Fruit fly (Drosophila melanogaster): ENCODE data around the gene CG31516.

CG31516 gene

dm6 chr3R:4232139-4233017, 12.4 kb upstream of the CG31516 start, which contains the start of gene CG14641 (continued):
- TF ChIP-seq ap (GFP tag; IDR thresholded peaks at IDR 0.05) (0 out of 2 replicates have a peak, but pooled peaks have one; percentile 11), Hr78 (GFP tag; optimal IDR thresholded peaks at IDR 0.05) (peak in 1 of 2 experiments; percentile 44), CoRest (tag; optimal IDR thresholded peaks at IDR 0.05) (peak; percentile 42), CG13287 (GFP tag; IDR thresholded peaks at IDR 0.05; ENCODE audit: partially characterized antibody) (peak; percentile 8; the same call in 1 of the 2 replicates), CG4424 (GFP tag; optimal IDR thresholded peaks at IDR 0.05) (peak; percentile 16), CG9215 (GFP tag; IDR thresholded peaks at IDR 0.05) (0 out of 2 replicates have a peak, but pooled peaks have one; percentile 19), MBD-R2 (GFP tag; IDR thresholded peaks at IDR 0.05) (peak; percentile 37), CG16815 (GFP tag; optimal IDR thresholded peaks at IDR 0.05) (peak; percentile 22), knrl (GFP tag; IDR thresholded peaks at IDR 0.05; ENCODE audit: partially characterized antibody) (peak; percentile 49; the same call in 2 of the 3 replicates), bbx (GFP tag; IDR thresholded peaks at IDR 0.05; ENCODE audit: partially characterized antibody) (peak; percentile 49), Eip74EF (GFP tag; optimal IDR thresholded peaks at IDR 0.05) (peak in 1 of 2 experiments; percentile 66), CG14860 (GFP tag; IDR thresholded peaks at IDR 0.05; ENCODE audit: partially characterized antibody) (0 out of 3 replicates have a peak, but pooled peaks have one; percentile 26), Bgb (GFP tag; IDR thresholded peaks at IDR 0.05; ENCODE audit: partially characterized antibody) (peak; percentile 55; the same call in 1 of the 2 replicates), CG9437 (GFP tag; optimal IDR thresholded peaks at IDR 0.05) (peak; percentile 28), Xbp1 (GFP tag; optimal IDR thresholded peaks at IDR 0.05) (no peak), Dref (GFP tag; IDR thresholded peaks at IDR 0.05) (peak; percentile 83), CG1603 (tag; optimal IDR thresholded peaks at IDR 0.05) (peak; percentile 74), CG1024 (GFP tag; IDR thresholded peaks at IDR 0.05) (peak; percentile 94), hb (GFP tag; IDR thresholded peaks at IDR 0.05; ENCODE audit: partially characterized antibody) (peak; percentile 56; the same call in 1 of the 3 replicates), CG17361 (GFP tag; IDR thresholded peaks at IDR 0.05) (peak; percentile 62), chinmo (GFP tag; IDR thresholded peaks at IDR 0.05; ENCODE audit: partially characterized antibody) (no peak), sens (GFP tag) (peak; percentile 56), CG32772 (GFP tag; IDR thresholded peaks at IDR 0.05) (no peak), tup (GFP tag; optimal IDR thresholded peaks at IDR 0.05) (no peak), CG4617 (GFP tag; optimal IDR thresholded peaks at IDR 0.05; ENCODE audit: borderline replicate concordance) (peak; percentile 61), CG7357 (GFP tag; IDR thresholded peaks at IDR 0.05) (peak; percentile 90), Side (GFP tag; optimal IDR thresholded peaks at IDR 0.05) (no peak), pzg (GFP tag; optimal IDR thresholded peaks at IDR 0.05) (peak; percentile 45), CG6791 (GFP tag; IDR thresholded peaks at IDR 0.05; ENCODE audit: partially characterized antibody) (peak; percentile 53; the same call in 1 of the 3 replicates), CG8765 (GFP tag; IDR thresholded peaks at IDR 0.05) (no peak), tll (GFP tag; optimal IDR thresholded peaks at IDR 0.05) (peak in 1 of 2 experiments; percentile 79), ato (GFP tag; IDR thresholded peaks at IDR 0.05; ENCODE audit: partially characterized antibody) (0 out of 2 replicates have a peak, but pooled peaks have one; percentile 56), Stat92E (GFP tag; optimal IDR thresholded peaks at IDR 0.05) (peak in 1 of 3 experiments; percentile 86), Rfx (GFP tag; IDR thresholded peaks at IDR 0.05) (peak; percentile 23; the same call in 1 of the 2 replicates), YL-1 (GFP tag; optimal IDR thresholded peaks at IDR 0.05) (peak; percentile 61), slbo (GFP tag; IDR thresholded peaks at IDR 0.05) (peak; percentile 27; the same call in 1 of the 2 replicates), CG6689 (GFP tag; IDR thresholded peaks at IDR 0.05) (peak; percentile 17; the same call in 1 of the 2 replicates), gfzf (GFP tag; optimal IDR thresholded peaks at IDR 0.05) (peak; percentile 30), ssp (GFP tag; IDR thresholded peaks at IDR 0.05) (peak; percentile 97), tin (GFP tag; optimal IDR thresholded peaks at IDR 0.05) (no peak), CG8290 (GFP tag; optimal IDR thresholded peaks at IDR 0.05) (no peak), CG8290 (tag; optimal IDR thresholded peaks at IDR 0.05) (peak in 1 of 2 experiments; percentile 42), sqz (GFP tag; optimal IDR thresholded peaks at IDR 0.05) (no peak), amos (GFP tag; IDR thresholded peaks at IDR 0.05; ENCODE audit: partially characterized antibody) (peak; percentile 73), lola (GFP tag; optimal IDR thresholded peaks at IDR 0.05) (peak in 2 of 3 experiments; percentile 26 to 97)
